Worm (Caenorhabditis elegans) whole organism, midembryonic: ENCODE results near the gene lys-3.

Experiments
- klf-2 ChIP-seq: fragments of 200-800 bp; sonication (Bioruptor generic); conservative IDR thresholded peaks from 2 replicates; pipeline ENCODE4 v1.3.6; 2022; ENCODE audit warnings: missing genetic modification reagents, missing genetic modification characterization, missing compliant biosample characterization
- med-1 ChIP-seq: sonication (generic microtip); optimal IDR thresholded peaks from 2 replicates; lab custom pipeline; 2017; ENCODE audit warnings: missing genetic modification characterization, mild to moderate bottlenecking, missing compliant biosample characterization, antibody characterized with exemption, missing genetic modification reagents; ENCODE audit not compliant: insufficient read depth
- tab-1 ChIP-seq: fragments of 200-800 bp; sonication (Bioruptor generic); IDR thresholded peaks from 2 replicates; pipeline ENCODE4 v1.3.6; 2022; ENCODE audit warnings: missing genetic modification characterization, missing compliant biosample characterization

- no peak for TF ChIP-seq med-1 (GFP tag; lab: Kevin White, UChicago)
- TF ChIP-seq tab-1 (GFP tag; lab: Robert Waterston, UW): no peak
- no peak for TF ChIP-seq klf-2 (GFP tag; lab: Robert Waterston, UW)
These were observed 13.1 kb downstream of the lys-3 start, which contains the start of gene ric-4 for ce11 chrV:10270214-10270613.
